In the genomic region with DNA sequence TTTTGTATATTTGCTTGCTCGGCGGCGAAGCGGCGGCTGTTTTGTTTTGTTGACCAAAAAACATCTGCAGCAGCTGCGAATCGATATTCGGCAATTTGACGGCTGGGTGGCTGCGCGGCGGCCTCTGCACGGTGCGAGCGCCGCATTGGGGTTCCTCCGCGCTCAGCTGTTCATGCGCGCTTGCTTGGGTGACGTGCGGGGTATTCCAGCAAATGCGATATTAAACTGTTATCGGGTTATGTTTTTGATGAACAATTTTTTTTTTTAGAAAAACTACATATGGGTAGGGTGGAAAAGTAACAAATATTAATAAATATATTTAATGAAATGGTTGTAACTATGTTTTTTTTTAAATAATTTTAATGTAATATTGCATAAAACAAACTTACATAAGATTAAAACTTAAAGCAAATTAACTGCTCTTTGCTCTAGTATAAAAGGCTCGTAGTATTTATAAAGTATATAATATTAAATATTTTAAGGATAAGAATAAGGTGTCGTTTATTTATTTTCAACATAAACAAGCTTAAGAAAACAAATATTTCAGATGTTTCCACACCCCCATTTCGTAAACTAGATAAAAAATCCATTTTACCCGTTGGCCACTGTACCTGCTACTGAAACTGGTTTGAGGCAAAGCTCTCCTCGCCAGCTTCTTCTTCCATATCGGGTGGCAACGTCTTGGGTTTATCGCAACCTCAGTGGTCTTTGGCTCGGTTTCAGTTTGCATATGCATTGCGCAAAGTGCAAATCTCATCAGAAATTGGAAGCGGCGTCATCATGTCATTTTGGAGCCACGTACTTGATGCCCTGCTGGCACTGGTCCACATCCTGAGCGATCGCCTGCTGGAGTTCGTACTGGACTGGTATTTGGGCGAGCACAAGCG, we compare ENCODE assay signal across 1 fruit fly cellular context.
TF ChIP-seq lines count a peak whose summit lies in the region.

A gene (minus strand): TSS at position 159 of the 887 bp plus-strand sequence.
A gene (plus strand): TSS at position 683 of the 887 bp plus-strand sequence.

TF ChIP-seq in whole organism, embryonic, 481 proteins besides CTCF, POLR2A, EP300 and RAD21 (continued from another document and continues in another):
- peak; percentile 56 for TF ChIP-seq CG12942 (GFP tag; optimal IDR thresholded peaks at IDR 0.05; lab: Kevin White, UChicago)
- TF ChIP-seq CG15073 (GFP tag; optimal IDR thresholded peaks at IDR 0.05; lab: Kevin White, UChicago): no peak
- peak; percentile 35 for TF ChIP-seq CG12104 (GFP tag; optimal IDR thresholded peaks at IDR 0.05; lab: Kevin White, UChicago)
- no peak for TF ChIP-seq CG10565 (GFP tag; optimal IDR thresholded peaks at IDR 0.05; lab: Kevin White, UChicago)
- TF ChIP-seq CoRest (tag; optimal IDR thresholded peaks at IDR 0.05; lab: Kevin White, UChicago): peak; percentile 68
- TF ChIP-seq p53 (GFP tag; optimal IDR thresholded peaks at IDR 0.05; lab: Kevin White, UChicago): no peak
- TF ChIP-seq chif (GFP tag; optimal IDR thresholded peaks at IDR 0.05; lab: Kevin White, UChicago): peak in 1 of 2 experiments; percentile 7
- TF ChIP-seq Sry-δ (GFP tag; optimal IDR thresholded peaks at IDR 0.05; lab: Kevin White, UChicago): peak; percentile 50
- TF ChIP-seq CG8089 (GFP tag; optimal IDR thresholded peaks at IDR 0.05; lab: Kevin White, UChicago): no peak
- peak; percentile 46 for TF ChIP-seq Fer3 (tag; optimal IDR thresholded peaks at IDR 0.05; lab: Kevin White, UChicago)
- TF ChIP-seq ara (GFP tag; IDR thresholded peaks at IDR 0.05; lab: Robert Waterston, UW): peak; percentile 81
- no peak for TF ChIP-seq CG13123 (GFP tag; optimal IDR thresholded peaks at IDR 0.05; lab: Kevin White, UChicago)
- peak; percentile 36 for TF ChIP-seq dm (GFP tag; optimal IDR thresholded peaks at IDR 0.05; lab: Kevin White, UChicago)
- peak; percentile 36 for TF ChIP-seq CG5245 (GFP tag; optimal IDR thresholded peaks at IDR 0.05; lab: Kevin White, UChicago)
- TF ChIP-seq Ravus (GFP tag; IDR thresholded peaks at IDR 0.05; lab: Robert Waterston, UW): no peak
- TF ChIP-seq CG34224 (GFP tag; IDR thresholded peaks at IDR 0.05; lab: Robert Waterston, UW; ENCODE audit: partially characterized antibody): peak; percentile 78
- peak; percentile 71 for TF ChIP-seq knrl (GFP tag; IDR thresholded peaks at IDR 0.05; lab: Robert Waterston, UW; ENCODE audit: partially characterized antibody)
- TF ChIP-seq gcm2 (GFP tag; optimal IDR thresholded peaks at IDR 0.05; lab: Kevin White, UChicago): peak; percentile 41
- no peak for TF ChIP-seq tap (tag; optimal IDR thresholded peaks at IDR 0.05; lab: Kevin White, UChicago)
- TF ChIP-seq Side (GFP tag; optimal IDR thresholded peaks at IDR 0.05; lab: Kevin White, UChicago): no peak
- TF ChIP-seq insv (GFP tag; optimal IDR thresholded peaks at IDR 0.05; lab: Kevin White, UChicago): peak in 1 of 2 experiments; percentile 22
- peak; percentile 25 for TF ChIP-seq tx (GFP tag; optimal IDR thresholded peaks at IDR 0.05; lab: Kevin White, UChicago)
- no peak for TF ChIP-seq h (optimal IDR thresholded peaks at IDR 0.05; lab: Kevin White, UChicago)
- TF ChIP-seq CG1233 (GFP tag; optimal IDR thresholded peaks at IDR 0.05; lab: Kevin White, UChicago): no peak
- TF ChIP-seq CG14710 (tag; optimal IDR thresholded peaks at IDR 0.05; lab: Kevin White, UChicago): peak; percentile 65
- no peak for TF ChIP-seq psq (GFP tag; optimal IDR thresholded peaks at IDR 0.05; lab: Kevin White, UChicago)
- TF ChIP-seq CG5180 (GFP tag; optimal IDR thresholded peaks at IDR 0.05; lab: Kevin White, UChicago): no peak
- TF ChIP-seq CG12744 (GFP tag; optimal IDR thresholded peaks at IDR 0.05; lab: Kevin White, UChicago): peak; percentile 47
- TF ChIP-seq gcm (GFP tag; optimal IDR thresholded peaks at IDR 0.05; lab: Kevin White, UChicago): peak; percentile 48
- TF ChIP-seq CG14014 (GFP tag; IDR thresholded peaks at IDR 0.05; lab: Robert Waterston, UW): peak; percentile 74
- peak; percentile 77 for TF ChIP-seq gem (tag; optimal IDR thresholded peaks at IDR 0.05; lab: Kevin White, UChicago)
- peak; percentile 80 for TF ChIP-seq Mrtf (GFP tag; IDR thresholded peaks at IDR 0.05; lab: Robert Waterston, UW)
- TF ChIP-seq CG4360 (GFP tag; IDR thresholded peaks at IDR 0.05; lab: Robert Waterston, UW): no peak
- TF ChIP-seq CG12391 (tag; optimal IDR thresholded peaks at IDR 0.05; lab: Kevin White, UChicago): peak; percentile 69
- no peak for TF ChIP-seq CG10321 (GFP tag; IDR thresholded peaks at IDR 0.05; lab: Robert Waterston, UW)
- peak; percentile 50 for TF ChIP-seq CG7786 (GFP tag; optimal IDR thresholded peaks at IDR 0.05; lab: Kevin White, UChicago)
- peak; percentile 41 for TF ChIP-seq nerfin-1 (tag; optimal IDR thresholded peaks at IDR 0.05; lab: Kevin White, UChicago)
- peak; percentile 58 for TF ChIP-seq CG10267 (tag; optimal IDR thresholded peaks at IDR 0.05; lab: Kevin White, UChicago)
- TF ChIP-seq Trl (optimal IDR thresholded peaks at IDR 0.05; lab: Kevin White, UChicago): no peak
- peak; percentile 55 for TF ChIP-seq Trl (GFP tag; optimal IDR thresholded peaks at IDR 0.05; lab: Kevin White, UChicago)
- peak; percentile 65 for TF ChIP-seq Aef1 (GFP tag; IDR thresholded peaks at IDR 0.05; lab: Robert Waterston, UW)
- TF ChIP-seq CG7556 (GFP tag; optimal IDR thresholded peaks at IDR 0.05; lab: Kevin White, UChicago): peak; percentile 58
- no peak for TF ChIP-seq pnt (GFP tag; optimal IDR thresholded peaks at IDR 0.05; lab: Kevin White, UChicago)
- TF ChIP-seq H15 (GFP tag; IDR thresholded peaks at IDR 0.05; lab: Robert Waterston, UW): peak; percentile 71; the same call in 2 of the 3 replicates
- no peak for TF ChIP-seq Usf (GFP tag; optimal IDR thresholded peaks at IDR 0.05; lab: Kevin White, UChicago)
- peak; percentile 13 for TF ChIP-seq CG33557 (GFP tag; optimal IDR thresholded peaks at IDR 0.05; lab: Kevin White, UChicago)
- peak; percentile 46 for TF ChIP-seq tna (GFP tag; IDR thresholded peaks at IDR 0.05; lab: Robert Waterston, UW; ENCODE audit: partially characterized antibody)
- TF ChIP-seq CG17912 (GFP tag; optimal IDR thresholded peaks at IDR 0.05; lab: Kevin White, UChicago): peak; percentile 20
- TF ChIP-seq Jarid2 (GFP tag; optimal IDR thresholded peaks at IDR 0.05; lab: Kevin White, UChicago): no peak
- peak; percentile 49; the same call in 1 of the 2 replicates for TF ChIP-seq Atf6 (GFP tag; IDR thresholded peaks at IDR 0.05; lab: Robert Waterston, UW)
- peak; percentile 65 for TF ChIP-seq Meics (GFP tag; optimal IDR thresholded peaks at IDR 0.05; lab: Kevin White, UChicago)
- peak; percentile 11 for TF ChIP-seq CG12155 (GFP tag; optimal IDR thresholded peaks at IDR 0.05; lab: Kevin White, UChicago)
- peak; percentile 42 for TF ChIP-seq CG17359 (tag; optimal IDR thresholded peaks at IDR 0.05; lab: Kevin White, UChicago)
- TF ChIP-seq CG8388 (GFP tag; optimal IDR thresholded peaks at IDR 0.05; lab: Kevin White, UChicago): peak; percentile 46
- 0 out of 3 replicates have a peak, but pooled peaks have one; percentile 38 for TF ChIP-seq so (GFP tag; IDR thresholded peaks at IDR 0.05; lab: Robert Waterston, UW)
- TF ChIP-seq CG17829 (tag; optimal IDR thresholded peaks at IDR 0.05; lab: Kevin White, UChicago): peak; percentile 47
- TF ChIP-seq Poxn (GFP tag; IDR thresholded peaks at IDR 0.05; lab: Robert Waterston, UW): 0 out of 2 replicates have a peak, but pooled peaks have one; percentile 16
- TF ChIP-seq MESR4 (GFP tag; optimal IDR thresholded peaks at IDR 0.05; lab: Kevin White, UChicago): peak; percentile 54
- no peak for TF ChIP-seq CG4707 (GFP tag; optimal IDR thresholded peaks at IDR 0.05; lab: Kevin White, UChicago)
- TF ChIP-seq CG12219 (GFP tag; optimal IDR thresholded peaks at IDR 0.05; lab: Kevin White, UChicago): no peak
- TF ChIP-seq CG2120 (GFP tag; optimal IDR thresholded peaks at IDR 0.05; lab: Kevin White, UChicago): peak; percentile 79
- TF ChIP-seq lbe (GFP tag; optimal IDR thresholded peaks at IDR 0.05; lab: Kevin White, UChicago): no peak
- peak; percentile 59 for TF ChIP-seq E2f1 (GFP tag; IDR thresholded peaks at IDR 0.05; lab: Robert Waterston, UW)
- peak; percentile 25 for TF ChIP-seq CG6254 (GFP tag; optimal IDR thresholded peaks at IDR 0.05; lab: Kevin White, UChicago)
- TF ChIP-seq CG10366 (GFP tag; IDR thresholded peaks at IDR 0.05; lab: Robert Waterston, UW): peak; percentile 73
- TF ChIP-seq CG4730 (GFP tag; IDR thresholded peaks at IDR 0.05; lab: Robert Waterston, UW): peak; percentile 38; the same call in 1 of the 2 replicates
- TF ChIP-seq esg (GFP tag; conservative IDR thresholded peaks at IDR 0.05; lab: Robert Waterston, UW): peak; percentile 7
- no peak for TF ChIP-seq Hey (tag; optimal IDR thresholded peaks at IDR 0.05; lab: Kevin White, UChicago)
- peak; percentile 65 for TF ChIP-seq CG11504 (tag; optimal IDR thresholded peaks at IDR 0.05; lab: Kevin White, UChicago)
- peak; percentile 46 for TF ChIP-seq HmgZ (tag; optimal IDR thresholded peaks at IDR 0.05; lab: Kevin White, UChicago)
- no peak for TF ChIP-seq fru (optimal IDR thresholded peaks at IDR 0.05; lab: Kevin White, UChicago)
- peak; percentile 28; the same call in 1 of the 2 replicates for TF ChIP-seq hbn (GFP tag; IDR thresholded peaks at IDR 0.05; lab: Robert Waterston, UW; ENCODE audit: partially characterized antibody)
- TF ChIP-seq gce (GFP tag; IDR thresholded peaks at IDR 0.05; lab: Robert Waterston, UW): peak; percentile 38; the same call in 1 of the 3 replicates
- peak; percentile 14 for TF ChIP-seq vfl (GFP tag; optimal IDR thresholded peaks at IDR 0.05; lab: Kevin White, UChicago)
- TF ChIP-seq ATbp (GFP tag; optimal IDR thresholded peaks at IDR 0.05; lab: Kevin White, UChicago): no peak
- TF ChIP-seq CG13775 (GFP tag; optimal IDR thresholded peaks at IDR 0.05; lab: Kevin White, UChicago): peak; percentile 47
- peak; percentile 58 for TF ChIP-seq CG13894 (tag; optimal IDR thresholded peaks at IDR 0.05; lab: Kevin White, UChicago)
- TF ChIP-seq CG2875 (GFP tag; optimal IDR thresholded peaks at IDR 0.05; lab: Kevin White, UChicago): no peak
- peak; percentile 65 for TF ChIP-seq BEAF-32 (GFP tag; optimal IDR thresholded peaks at IDR 0.05; lab: Kevin White, UChicago)
- 0 out of 2 replicates have a peak, but pooled peaks have one; percentile 40 for TF ChIP-seq CG31441 (GFP tag; IDR thresholded peaks at IDR 0.05; lab: Robert Waterston, UW)
- TF ChIP-seq inv (GFP tag; IDR thresholded peaks at IDR 0.05; lab: Robert Waterston, UW; ENCODE audit: partially characterized antibody): peak; percentile 62
- peak; percentile 63 for TF ChIP-seq Scr (GFP tag; IDR thresholded peaks at IDR 0.05; lab: Robert Waterston, UW; ENCODE audit: partially characterized antibody)
- peak; percentile 9 for TF ChIP-seq ash1 (GFP tag; optimal IDR thresholded peaks at IDR 0.05; lab: Kevin White, UChicago)
- TF ChIP-seq repo (GFP tag; optimal IDR thresholded peaks at IDR 0.05; lab: Kevin White, UChicago): peak; percentile 60
- TF ChIP-seq bigmax (GFP tag; optimal IDR thresholded peaks at IDR 0.05; lab: Kevin White, UChicago): no peak
- peak; percentile 30; the same call in 2 of the 3 replicates for TF ChIP-seq CG11093 (GFP tag; IDR thresholded peaks at IDR 0.05; lab: Robert Waterston, UW)
- no peak for TF ChIP-seq NC2α (GFP tag; optimal IDR thresholded peaks at IDR 0.05; lab: Kevin White, UChicago)
- TF ChIP-seq oc (tag; optimal IDR thresholded peaks at IDR 0.05; lab: Kevin White, UChicago): no peak
- peak; percentile 61 for TF ChIP-seq unc-4 (GFP tag; IDR thresholded peaks at IDR 0.05; lab: Robert Waterston, UW; ENCODE audit: partially characterized antibody)
- peak; percentile 36 for TF ChIP-seq HHEX (GFP tag; optimal IDR thresholded peaks at IDR 0.05; lab: Kevin White, UChicago)
- TF ChIP-seq cg (GFP tag; optimal IDR thresholded peaks at IDR 0.05; lab: Kevin White, UChicago): no peak
- TF ChIP-seq CG17186 (GFP tag; optimal IDR thresholded peaks at IDR 0.05; lab: Kevin White, UChicago): peak; percentile 88
- TF ChIP-seq tup (GFP tag; optimal IDR thresholded peaks at IDR 0.05; lab: Kevin White, UChicago): no peak
- no peak for TF ChIP-seq C15 (GFP tag; IDR thresholded peaks at IDR 0.05; lab: Robert Waterston, UW)
- TF ChIP-seq CG5953 (GFP tag; IDR thresholded peaks at IDR 0.05; lab: Robert Waterston, UW): peak; percentile 64
- TF ChIP-seq CG9609 (GFP tag; optimal IDR thresholded peaks at IDR 0.05; lab: Kevin White, UChicago): peak; percentile 70
- no peak for TF ChIP-seq Tbp (GFP tag; optimal IDR thresholded peaks at IDR 0.05; lab: Kevin White, UChicago)
- no peak for TF ChIP-seq hkb (optimal IDR thresholded peaks at IDR 0.05; lab: Kevin White, UChicago)
- peak; percentile 11; the same call in 1 of the 2 replicates for TF ChIP-seq hkb (GFP tag; IDR thresholded peaks at IDR 0.05; lab: Robert Waterston, UW)
- TF ChIP-seq jumu (GFP tag; optimal IDR thresholded peaks at IDR 0.05; lab: Kevin White, UChicago): no peak
- TF ChIP-seq CG3281 (GFP tag; optimal IDR thresholded peaks at IDR 0.05; lab: Kevin White, UChicago): peak; percentile 23
- peak; percentile 58 for TF ChIP-seq pb (GFP tag; optimal IDR thresholded peaks at IDR 0.05; lab: Kevin White, UChicago)
- TF ChIP-seq tio (GFP tag; optimal IDR thresholded peaks at IDR 0.05; lab: Kevin White, UChicago): no peak
- TF ChIP-seq CG32532 (GFP tag; IDR thresholded peaks at IDR 0.05; lab: Robert Waterston, UW): peak; percentile 83
- no peak for TF ChIP-seq Camta (GFP tag; optimal IDR thresholded peaks at IDR 0.05; lab: Kevin White, UChicago)
- no peak for TF ChIP-seq CG8281 (tag; optimal IDR thresholded peaks at IDR 0.05; lab: Kevin White, UChicago)
- TF ChIP-seq Sox102F (GFP tag; optimal IDR thresholded peaks at IDR 0.05; lab: Kevin White, UChicago): peak; percentile 35
- no peak for TF ChIP-seq gt (GFP tag; IDR thresholded peaks at IDR 0.05; lab: Robert Waterston, UW)
- peak; percentile 1 for TF ChIP-seq YL-1 (GFP tag; optimal IDR thresholded peaks at IDR 0.05; lab: Kevin White, UChicago)
- no peak for TF ChIP-seq Hmx (GFP tag; optimal IDR thresholded peaks at IDR 0.05; lab: Kevin White, UChicago)
- no peak for TF ChIP-seq CG10274 (GFP tag; optimal IDR thresholded peaks at IDR 0.05; lab: Kevin White, UChicago)
- no peak for TF ChIP-seq kni (GFP tag; optimal IDR thresholded peaks at IDR 0.05; lab: Kevin White, UChicago)
- TF ChIP-seq CG11247 (GFP tag; IDR thresholded peaks at IDR 0.05; lab: Robert Waterston, UW): peak; percentile 82
- TF ChIP-seq Ets65A (GFP tag; lab: Kevin White, UChicago): peak; percentile 96
- peak; percentile 71 for TF ChIP-seq Bgb (GFP tag; IDR thresholded peaks at IDR 0.05; lab: Robert Waterston, UW; ENCODE audit: partially characterized antibody)
- peak; percentile 74 for TF ChIP-seq bbx (GFP tag; IDR thresholded peaks at IDR 0.05; lab: Robert Waterston, UW; ENCODE audit: partially characterized antibody)
- TF ChIP-seq pita (GFP tag; optimal IDR thresholded peaks at IDR 0.05; lab: Kevin White, UChicago): no peak
- TF ChIP-seq danr (GFP tag; IDR thresholded peaks at IDR 0.05; lab: Robert Waterston, UW): peak; percentile 45
